Worm (Caenorhabditis elegans): Measurements from ENCODE around the gene T24D5.6.

DNA sequence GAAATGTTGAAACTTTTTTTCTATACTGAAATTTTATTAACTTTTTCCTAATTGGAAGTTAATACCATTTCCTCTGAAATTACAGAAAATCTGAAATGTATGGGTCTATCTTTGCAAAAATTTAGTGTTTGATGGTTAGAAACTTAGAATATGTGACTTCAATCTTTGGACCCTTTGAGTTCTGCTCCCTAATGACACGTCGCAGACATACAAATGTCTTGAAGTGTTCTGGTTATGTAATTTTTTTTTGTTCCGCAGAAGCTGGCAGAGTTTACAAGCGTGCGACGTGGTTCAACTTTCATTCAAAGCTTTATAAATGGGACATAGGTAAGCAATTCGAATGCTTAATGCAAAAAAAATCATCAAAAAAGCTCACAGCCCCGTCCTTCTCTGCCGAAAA is 34.6 kb downstream of the T24D5.6 start:
- TF ChIP-seq nhr-76 (tag; optimal IDR thresholded peaks at IDR 0.05) (no peak), nhr-237 (tag; optimal IDR thresholded peaks at IDR 0.05) (no peak), pha-4 (tag; optimal IDR thresholded peaks at IDR 0.05) (no peak), nhr-12 (tag; optimal IDR thresholded peaks at IDR 0.05) (no peak), fos-1 (tag; optimal IDR thresholded peaks at IDR 0.05) (no peak), zag-1 (tag; optimal IDR thresholded peaks at IDR 0.05) (no peak), sea-2 (GFP tag; optimal IDR thresholded peaks at IDR 0.05) (no peak), nhr-67 (tag; optimal IDR thresholded peaks at IDR 0.05) (no peak), ceh-82 (tag; optimal IDR thresholded peaks at IDR 0.05) (no peak), tbx-2 (tag; optimal IDR thresholded peaks at IDR 0.05) (no peak), elt-3 (tag; optimal IDR thresholded peaks at IDR 0.05) (no peak), pqm-1 (tag; optimal IDR thresholded peaks at IDR 0.05) (no peak), nhr-25 (tag; optimal IDR thresholded peaks at IDR 0.05) (no peak), unc-62 (GFP tag; optimal IDR thresholded peaks at IDR 0.05) (no peak)
